Worm (Caenorhabditis elegans) whole organism, midembryonic: Measurements from ENCODE around the gene F46B6.9.

Experiments used
- ref-1 ChIP-seq: fragments of 200-800 bp; sonication (Bioruptor generic); conservative IDR thresholded peaks from 2 replicates; pipeline ENCODE4 v1.3.6; 2022; ENCODE audit warnings: missing genetic modification reagents, missing genetic modification characterization, missing compliant biosample characterization
- tab-1 ChIP-seq: fragments of 200-800 bp; sonication (Bioruptor generic); IDR thresholded peaks from 2 replicates; pipeline ENCODE4 v1.3.6; 2022; ENCODE audit warnings: missing genetic modification characterization, missing compliant biosample characterization

- TF ChIP-seq ref-1 (GFP tag; lab: Robert Waterston, UW) (no peak), tab-1 (GFP tag; lab: Robert Waterston, UW) (no peak)
Observed at ce11 chrV:9803176-9803575, 6.5 kb downstream of the F46B6.9 start, which contains the start of gene sru-39.
